Worm (Caenorhabditis elegans): ENCODE results near the gene nhr-242.

DNA sequence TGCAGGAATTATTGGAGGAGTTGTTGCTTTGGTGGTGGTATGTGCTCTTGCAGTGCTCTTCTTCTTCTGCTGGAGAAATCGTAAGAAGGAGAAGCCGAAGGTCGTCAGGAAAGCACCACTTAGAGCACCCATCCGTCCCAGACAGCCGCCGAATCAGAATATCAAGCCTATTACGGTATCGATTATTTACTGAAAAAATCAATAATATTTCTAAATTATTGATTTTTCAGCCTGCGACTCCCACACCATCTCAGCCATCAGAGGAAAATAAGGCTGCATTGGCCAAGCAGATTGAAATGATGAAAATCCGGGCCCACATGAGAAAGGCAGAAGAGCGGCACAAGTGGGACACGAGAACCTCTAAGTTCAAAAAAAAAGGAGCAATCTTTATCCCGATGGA lies 25.2 kb downstream of the nhr-242 start:
- TF ChIP-seq sdz-38 (tag; optimal IDR thresholded peaks at IDR 0.05) (no peak), F49E8.2 (tag; optimal IDR thresholded peaks at IDR 0.05; ENCODE audit: insufficient read depth) (no peak), C06A6.2 (GFP tag; conservative IDR thresholded peaks at IDR 0.05) (no peak), zfh-2 (GFP tag; conservative IDR thresholded peaks at IDR 0.05) (no peak), lsy-27 (tag; optimal IDR thresholded peaks at IDR 0.05; ENCODE audit: borderline replicate concordance, insufficient read depth) (no peak), B0035.1 (tag; optimal IDR thresholded peaks at IDR 0.05) (no peak), Y95B8A.8 (GFP tag; IDR thresholded peaks at IDR 0.05) (no peak), mcd-1 (GFP tag; IDR thresholded peaks at IDR 0.05) (no peak), hmg-1.2 (GFP tag; IDR thresholded peaks at IDR 0.05) (no peak), lin-35 (GFP tag; optimal IDR thresholded peaks at IDR 0.05) (no peak)
